Worm (Caenorhabditis elegans): Measurements from ENCODE around the gene lurp-1.

DNA sequence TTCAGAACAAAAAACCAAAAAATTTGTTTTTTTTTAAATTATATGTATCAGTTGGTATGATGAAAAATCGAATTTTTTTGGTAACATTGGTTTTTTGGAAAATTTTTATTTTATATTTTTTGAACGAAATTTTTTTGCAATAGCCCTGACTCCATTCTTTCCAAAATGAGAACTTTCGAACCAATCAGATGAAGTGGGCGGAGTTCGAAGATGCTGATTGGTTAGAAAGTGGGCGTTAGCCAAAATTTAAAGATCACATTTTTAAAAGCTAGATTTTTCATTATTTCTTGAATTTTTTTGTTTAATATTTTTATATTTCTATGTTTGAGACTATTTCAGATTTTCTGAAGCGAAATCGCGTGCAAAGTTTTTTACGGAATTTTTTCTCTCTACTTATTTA is 19.4 kb upstream of the lurp-1 start:
- no peak for TF ChIP-seq madf-5 (GFP tag; IDR thresholded peaks at IDR 0.05)
- TF ChIP-seq lsy-2 (tag; optimal IDR thresholded peaks at IDR 0.05), result no peak
- no peak for TF ChIP-seq nhr-77 (tag; optimal IDR thresholded peaks at IDR 0.05)
- no peak for TF ChIP-seq sdz-12 (GFP tag; optimal IDR thresholded peaks at IDR 0.05)

Data from whole organism, L4 larva.